Worm (Caenorhabditis elegans): ENCODE results near the gene C33A12.19.

Gene C33A12.19

DNA sequence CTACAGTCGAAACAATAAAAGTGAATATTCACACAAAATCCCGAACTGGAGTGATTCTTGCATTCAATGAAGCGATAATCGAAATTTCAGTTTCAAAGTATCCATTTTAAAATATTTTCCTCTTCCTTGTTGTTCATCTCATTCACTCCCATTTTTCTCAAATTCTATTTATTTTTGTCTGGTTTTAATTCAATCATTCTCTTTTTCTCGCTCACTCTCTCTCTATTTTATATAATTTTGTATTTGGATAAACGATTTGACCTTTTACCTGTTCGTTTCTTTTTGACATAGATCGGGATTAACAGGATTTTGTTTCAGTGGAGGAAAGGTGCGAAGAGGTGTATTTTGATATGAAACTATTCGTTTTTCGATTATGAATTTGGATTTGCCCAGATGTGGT is 29.2 kb downstream of the C33A12.19 start, which contains the start of gene T05A1.5:
TSS of gene T05A1.5 (plus strand) at position 301 of the 400 bp plus-strand sequence.
- TF ChIP-seq sptf-1 (tag; optimal IDR thresholded peaks at IDR 0.05): no peak
- no peak for TF ChIP-seq unc-62 (GFP tag; optimal IDR thresholded peaks at IDR 0.05)
- TF ChIP-seq nhr-76 (tag; optimal IDR thresholded peaks at IDR 0.05): no peak
- TF ChIP-seq M03D4.4 (tag; optimal IDR thresholded peaks at IDR 0.05): no peak
- no peak for TF ChIP-seq tbx-8 (GFP tag; optimal IDR thresholded peaks at IDR 0.05)
- no peak for TF ChIP-seq elt-1 (tag; optimal IDR thresholded peaks at IDR 0.05; ENCODE audit: borderline replicate concordance, insufficient read depth)
- TF ChIP-seq ceh-83 (GFP tag; optimal IDR thresholded peaks at IDR 0.05): no peak
- TF ChIP-seq ceh-43 (GFP tag; optimal IDR thresholded peaks at IDR 0.05): no peak
- no peak for TF ChIP-seq hlh-1 (tag; optimal IDR thresholded peaks at IDR 0.05)
- TF ChIP-seq drap-1 (GFP tag; optimal IDR thresholded peaks at IDR 0.05): no peak
- no peak for TF ChIP-seq blmp-1 (tag; optimal IDR thresholded peaks at IDR 0.05)
- no peak for TF ChIP-seq cnd-1 (tag; optimal IDR thresholded peaks at IDR 0.05)
- TF ChIP-seq nhr-12 (tag; optimal IDR thresholded peaks at IDR 0.05): no peak
- TF ChIP-seq elt-3 (tag; optimal IDR thresholded peaks at IDR 0.05): no peak
- TF ChIP-seq nhr-237 (tag; optimal IDR thresholded peaks at IDR 0.05): no peak
- TF ChIP-seq lin-32 (GFP tag; optimal IDR thresholded peaks at IDR 0.05): no peak

DNA sequence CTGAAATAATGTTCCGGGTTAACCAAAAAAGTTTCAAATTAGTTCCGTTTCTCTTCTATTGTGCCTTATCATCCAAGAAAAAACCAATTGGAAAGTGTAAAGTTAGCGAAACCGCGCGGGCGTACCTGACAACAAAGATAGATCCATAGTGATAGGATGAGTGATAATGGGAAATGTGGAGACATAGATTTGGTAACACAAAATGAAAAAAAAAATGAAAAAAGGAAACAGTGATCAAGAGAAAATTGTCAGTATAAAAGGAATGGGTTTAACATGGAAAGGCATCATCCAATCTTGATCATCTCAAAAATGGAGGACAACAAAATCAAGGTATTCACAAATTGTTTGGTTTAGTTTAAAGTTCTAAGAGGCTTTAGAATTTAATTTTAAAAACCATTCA is 46.3 kb downstream of the C33A12.19 start, which contains the start of gene col-122:
TSS of gene col-122 (plus strand) at position 301 of the 400 bp plus-strand sequence.
- TF ChIP-seq elt-3 (tag; optimal IDR thresholded peaks at IDR 0.05): no peak
- no peak for TF ChIP-seq mep-1 (tag; optimal IDR thresholded peaks at IDR 0.05)
- no peak for TF ChIP-seq ceh-83 (GFP tag; optimal IDR thresholded peaks at IDR 0.05)
- no peak for TF ChIP-seq nhr-76 (tag; optimal IDR thresholded peaks at IDR 0.05)
- no peak for TF ChIP-seq lsy-2 (tag; optimal IDR thresholded peaks at IDR 0.05)
- no peak for TF ChIP-seq nhr-28 (tag; optimal IDR thresholded peaks at IDR 0.05)
- no peak for TF ChIP-seq ham-2 (GFP tag; optimal IDR thresholded peaks at IDR 0.05)
- TF ChIP-seq unc-39 (tag; optimal IDR thresholded peaks at IDR 0.05): no peak
- no peak for TF ChIP-seq sem-2 (GFP tag; optimal IDR thresholded peaks at IDR 0.05)

DNA sequence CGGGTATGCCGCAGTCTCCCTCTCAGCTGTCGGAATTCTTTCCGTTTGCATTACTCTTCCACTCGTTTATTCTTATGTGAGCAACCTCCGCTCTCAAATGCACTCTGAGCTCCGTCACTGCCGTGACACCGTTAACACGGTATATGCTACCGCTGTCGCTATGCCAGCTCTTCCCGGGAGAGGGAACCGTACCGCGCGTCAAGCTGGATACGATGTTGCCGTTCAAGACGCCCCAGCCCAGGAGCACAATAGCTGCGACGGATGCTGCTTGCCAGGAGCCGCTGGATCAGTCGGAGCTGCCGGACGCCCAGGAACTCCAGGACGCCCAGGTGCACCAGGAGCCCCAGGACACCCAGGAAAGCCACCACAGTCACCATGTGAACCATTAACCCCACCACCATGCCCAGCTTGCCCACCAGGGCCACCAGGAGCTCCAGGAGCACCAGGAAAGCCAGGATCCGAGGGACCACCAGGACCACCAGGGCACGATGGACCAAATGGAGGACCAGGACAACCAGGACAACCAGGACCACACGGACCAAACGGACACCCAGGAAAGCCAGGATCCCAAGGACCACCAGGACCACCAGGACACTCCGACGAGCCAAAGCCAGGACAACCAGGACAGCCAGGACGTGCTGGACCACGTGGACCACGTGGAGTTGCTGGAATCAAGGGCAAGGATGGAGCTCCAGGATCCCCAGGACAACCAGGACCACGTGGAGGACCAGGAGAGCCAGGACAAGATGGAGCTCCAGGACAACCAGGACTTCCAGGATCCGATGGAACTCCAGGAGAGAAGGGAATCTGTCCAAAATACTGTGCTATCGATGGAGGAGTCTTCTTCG is 47.0 kb downstream of the C33A12.19 start:
- TF ChIP-seq snpc-4 (tag; optimal IDR thresholded peaks at IDR 0.05) (no peak), sptf-1 (tag; optimal IDR thresholded peaks at IDR 0.05) (no peak), nhr-237 (tag; optimal IDR thresholded peaks at IDR 0.05) (no peak), mab-5 (tag; optimal IDR thresholded peaks at IDR 0.05) (no peak), lin-32 (GFP tag; optimal IDR thresholded peaks at IDR 0.05) (no peak), flh-1 (GFP tag; optimal IDR thresholded peaks at IDR 0.05) (no peak), nhr-12 (tag; optimal IDR thresholded peaks at IDR 0.05) (no peak), ces-1 (GFP tag; optimal IDR thresholded peaks at IDR 0.05) (no peak), unc-39 (tag; optimal IDR thresholded peaks at IDR 0.05) (no peak), elt-3 (tag; optimal IDR thresholded peaks at IDR 0.05) (no peak), ztf-11 (tag; optimal IDR thresholded peaks at IDR 0.05) (no peak), blmp-1 (tag; optimal IDR thresholded peaks at IDR 0.05) (no peak), tbx-8 (GFP tag; optimal IDR thresholded peaks at IDR 0.05) (no peak), drap-1 (GFP tag; optimal IDR thresholded peaks at IDR 0.05) (no peak), sem-2 (GFP tag; optimal IDR thresholded peaks at IDR 0.05) (no peak), ceh-43 (GFP tag; optimal IDR thresholded peaks at IDR 0.05) (no peak)

ce11 chrIV:9566505-9566904 is 49.7 kb downstream of the C33A12.19 start, which contains the start of gene lron-14:
lron-14 (minus strand) TSS chrIV:9566605.
- no peak for TF ChIP-seq snpc-4 (tag; optimal IDR thresholded peaks at IDR 0.05)
- no peak for TF ChIP-seq zip-8 (tag; optimal IDR thresholded peaks at IDR 0.05)
- no peak for TF ChIP-seq cnd-1 (tag; optimal IDR thresholded peaks at IDR 0.05)
- TF ChIP-seq ceh-43 (GFP tag; optimal IDR thresholded peaks at IDR 0.05): no peak
- no peak for TF ChIP-seq drap-1 (GFP tag; optimal IDR thresholded peaks at IDR 0.05)
- TF ChIP-seq nhr-237 (tag; optimal IDR thresholded peaks at IDR 0.05): no peak
- TF ChIP-seq nhr-28 (tag; optimal IDR thresholded peaks at IDR 0.05): no peak
- TF ChIP-seq pha-4 (tag; optimal IDR thresholded peaks at IDR 0.05): no peak
- TF ChIP-seq blmp-1 (tag; optimal IDR thresholded peaks at IDR 0.05): no peak
- no peak for TF ChIP-seq lin-32 (GFP tag; optimal IDR thresholded peaks at IDR 0.05)
- no peak for TF ChIP-seq unc-120 (tag; optimal IDR thresholded peaks at IDR 0.05; ENCODE audit: poor library complexity, severe bottlenecking)
- no peak for TF ChIP-seq sem-2 (GFP tag; optimal IDR thresholded peaks at IDR 0.05)
- TF ChIP-seq nhr-76 (tag; optimal IDR thresholded peaks at IDR 0.05): no peak
- no peak for TF ChIP-seq mab-5 (tag; optimal IDR thresholded peaks at IDR 0.05)
- no peak for TF ChIP-seq hlh-1 (tag; optimal IDR thresholded peaks at IDR 0.05)
- no peak for TF ChIP-seq ztf-11 (tag; optimal IDR thresholded peaks at IDR 0.05)
- no peak for TF ChIP-seq ceh-83 (GFP tag; optimal IDR thresholded peaks at IDR 0.05)
- TF ChIP-seq ceh-39 (tag; optimal IDR thresholded peaks at IDR 0.05): no peak
- no peak for TF ChIP-seq nhr-12 (tag; optimal IDR thresholded peaks at IDR 0.05)
